In the genomic region with DNA sequence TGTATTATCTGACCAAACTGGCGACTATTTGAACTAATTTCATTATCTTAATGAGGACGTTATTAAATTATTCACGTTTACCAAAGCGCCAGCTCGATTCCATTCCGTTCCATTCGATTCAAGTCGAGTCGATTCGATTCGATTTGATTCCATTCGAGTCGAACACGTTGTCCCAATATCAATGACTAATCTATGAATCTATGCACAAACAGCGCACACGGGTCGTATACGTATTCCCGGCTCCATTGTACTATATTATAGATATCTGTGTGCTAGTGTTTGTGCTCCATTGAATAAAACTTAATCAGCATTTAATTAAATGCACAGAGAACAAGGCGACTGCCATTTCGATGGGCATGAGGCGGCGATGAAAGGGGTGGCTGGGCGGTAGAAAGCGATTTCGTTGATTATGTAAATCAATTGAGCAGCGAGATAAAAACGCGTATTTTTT, we compare ENCODE assay signal across 4 fruit fly cellular contexts.
TF ChIP-seq lines count a peak whose summit lies in the region.

No protein-coding gene starts in this region.

- TF ChIP-seq CTCF in whole organism, embryonic (GFP tag; optimal IDR thresholded peaks at IDR 0.05; lab: Kevin White, UChicago), result no peak

TF ChIP-seq in whole organism, adult, 20 proteins besides CTCF, POLR2A, EP300 and RAD21:
- TF ChIP-seq Crg-1 (GFP tag; optimal IDR thresholded peaks at IDR 0.05; lab: Kevin White, UChicago), result no peak
- peak; percentile 7 for TF ChIP-seq CG33017 (tag; optimal IDR thresholded peaks at IDR 0.05; lab: Kevin White, UChicago)
- peak; percentile 85 for TF ChIP-seq kay (GFP tag; lab: Kevin White, UChicago; ENCODE audit: borderline replicate concordance)
- TF ChIP-seq CG14711 (tag; optimal IDR thresholded peaks at IDR 0.05; lab: Kevin White, UChicago), result no peak
- peak; percentile 78 for TF ChIP-seq tj (GFP tag; optimal IDR thresholded peaks at IDR 0.05; lab: Kevin White, UChicago)
- peak; percentile 49 for TF ChIP-seq CG12768 (GFP tag; optimal IDR thresholded peaks at IDR 0.05; lab: Kevin White, UChicago)
- peak; percentile 80 for TF ChIP-seq cic (GFP tag; optimal IDR thresholded peaks at IDR 0.05; lab: Kevin White, UChicago)

TF ChIP-seq in whole organism, embryonic, 481 proteins besides CTCF, POLR2A, EP300 and RAD21 (continues in another document):
- TF ChIP-seq sima (GFP tag; optimal IDR thresholded peaks at IDR 0.05; lab: Kevin White, UChicago), result no peak
- peak; percentile 12 for TF ChIP-seq BtbVII (GFP tag; optimal IDR thresholded peaks at IDR 0.05; lab: Kevin White, UChicago)
- peak; percentile 73; the same call in 1 of the 3 replicates for TF ChIP-seq CG2199 (GFP tag; IDR thresholded peaks at IDR 0.05; lab: Robert Waterston, UW)
- TF ChIP-seq CG6813 (GFP tag; optimal IDR thresholded peaks at IDR 0.05; lab: Kevin White, UChicago), result peak; percentile 1
- no peak for TF ChIP-seq fu2 (GFP tag; optimal IDR thresholded peaks at IDR 0.05; lab: Kevin White, UChicago)
- no peak for TF ChIP-seq ap (GFP tag; IDR thresholded peaks at IDR 0.05; lab: Robert Waterston, UW)
- peak; percentile 51 for TF ChIP-seq CG10543 (GFP tag; optimal IDR thresholded peaks at IDR 0.05; lab: Kevin White, UChicago)
- peak; percentile 14 for TF ChIP-seq HmgZ (tag; optimal IDR thresholded peaks at IDR 0.05; lab: Kevin White, UChicago)
- TF ChIP-seq CG6689 (GFP tag; IDR thresholded peaks at IDR 0.05; lab: Robert Waterston, UW), result no peak
- peak; percentile 1 for TF ChIP-seq sens (GFP tag; lab: Kevin White, UChicago)
- no peak for TF ChIP-seq pnt (GFP tag; optimal IDR thresholded peaks at IDR 0.05; lab: Kevin White, UChicago)
- 0 out of 2 replicates have a peak, but pooled peaks have one; percentile 25 for TF ChIP-seq Atf6 (GFP tag; IDR thresholded peaks at IDR 0.05; lab: Robert Waterston, UW)
- no peak for TF ChIP-seq CG10274 (GFP tag; optimal IDR thresholded peaks at IDR 0.05; lab: Kevin White, UChicago)
- no peak for TF ChIP-seq CG12219 (GFP tag; optimal IDR thresholded peaks at IDR 0.05; lab: Kevin White, UChicago)
- no peak for TF ChIP-seq CG11723 (GFP tag; optimal IDR thresholded peaks at IDR 0.05; lab: Kevin White, UChicago)
- peak; percentile 70 for TF ChIP-seq sug (tag; optimal IDR thresholded peaks at IDR 0.05; lab: Kevin White, UChicago)
- peak; percentile 48 for TF ChIP-seq CG12769 (tag; optimal IDR thresholded peaks at IDR 0.05; lab: Kevin White, UChicago)
- no peak for TF ChIP-seq seq (GFP tag; IDR thresholded peaks at IDR 0.05; lab: Robert Waterston, UW)
- peak; percentile 28; the same call in 1 of the 2 replicates for TF ChIP-seq sob (GFP tag; IDR thresholded peaks at IDR 0.05; lab: Robert Waterston, UW)
- peak; percentile 78 for TF ChIP-seq cwo (GFP tag; optimal IDR thresholded peaks at IDR 0.05; lab: Kevin White, UChicago)
- peak; percentile 91 for TF ChIP-seq pfk (GFP tag; optimal IDR thresholded peaks at IDR 0.05; lab: Kevin White, UChicago)
- TF ChIP-seq sd (tag; optimal IDR thresholded peaks at IDR 0.05; lab: Kevin White, UChicago), result peak; percentile 16
- peak; percentile 56 for TF ChIP-seq vvl (GFP tag; IDR thresholded peaks at IDR 0.05; lab: Robert Waterston, UW)
- peak; percentile 31 for TF ChIP-seq cg (GFP tag; optimal IDR thresholded peaks at IDR 0.05; lab: Kevin White, UChicago)
- peak; percentile 49 for TF ChIP-seq lab (GFP tag; optimal IDR thresholded peaks at IDR 0.05; lab: Kevin White, UChicago)
- TF ChIP-seq chinmo (GFP tag; IDR thresholded peaks at IDR 0.05; lab: Robert Waterston, UW; ENCODE audit: partially characterized antibody), result peak; percentile 88; the same call in 3 of the 4 replicates

TF ChIP-seq in whole organism, prepupa, 60 proteins besides CTCF, POLR2A, EP300 and RAD21:
- TF ChIP-seq CG16779 (tag; optimal IDR thresholded peaks at IDR 0.05; lab: Kevin White, UChicago) (no peak), Sox102F (GFP tag; optimal IDR thresholded peaks at IDR 0.05; lab: Kevin White, UChicago) (no peak), CG10631 (GFP tag; optimal IDR thresholded peaks at IDR 0.05; lab: Kevin White, UChicago) (no peak), CG8119 (GFP tag; IDR thresholded peaks at IDR 0.05; lab: Robert Waterston, UW) (no peak), ss (GFP tag; optimal IDR thresholded peaks at IDR 0.05; lab: Kevin White, UChicago) (peak in 1 of 2 experiments; percentile 23), CG6792 (GFP tag; optimal IDR thresholded peaks at IDR 0.05; lab: Kevin White, UChicago) (no peak), Sox14 (GFP tag; optimal IDR thresholded peaks at IDR 0.05; lab: Kevin White, UChicago) (peak; percentile 45), Hr38 (GFP tag; optimal IDR thresholded peaks at IDR 0.05; lab: Kevin White, UChicago) (no peak), achi (GFP tag; optimal IDR thresholded peaks at IDR 0.05; lab: Kevin White, UChicago) (peak; percentile 9), CG10669 (GFP tag; optimal IDR thresholded peaks at IDR 0.05; lab: Kevin White, UChicago) (no peak), Gug (GFP tag; IDR thresholded peaks at IDR 0.05; lab: Robert Waterston, UW) (no peak; the same call in 1 of the 2 replicates), Ets96B (tag; optimal IDR thresholded peaks at IDR 0.05; lab: Kevin White, UChicago) (peak; percentile 7), fkh (GFP tag; optimal IDR thresholded peaks at IDR 0.05; lab: Kevin White, UChicago) (no peak), CG6276 (GFP tag; optimal IDR thresholded peaks at IDR 0.05; lab: Kevin White, UChicago) (peak; percentile 2), vri (GFP tag; optimal IDR thresholded peaks at IDR 0.05; lab: Kevin White, UChicago) (peak; percentile 99), Hr39 (GFP tag; optimal IDR thresholded peaks at IDR 0.05; lab: Kevin White, UChicago) (no peak), eg (GFP tag; IDR thresholded peaks at IDR 0.05; lab: Robert Waterston, UW) (no peak), Eip93F (GFP tag; optimal IDR thresholded peaks at IDR 0.05; lab: Kevin White, UChicago) (peak; percentile 79)

TF ChIP-seq in whole organism, wandering third instar larva, 38 proteins besides CTCF, POLR2A, EP300 and RAD21:
- TF ChIP-seq Hr78 (GFP tag; optimal IDR thresholded peaks at IDR 0.05; lab: Kevin White, UChicago) (no peak), dl (GFP tag; optimal IDR thresholded peaks at IDR 0.05; lab: Kevin White, UChicago; ENCODE audit: insufficient read depth in 1 of 2, partially characterized antibody in 2 of 2) (no peak), sv (GFP tag; optimal IDR thresholded peaks at IDR 0.05; lab: Kevin White, UChicago) (no peak), N (GFP tag; optimal IDR thresholded peaks at IDR 0.05; lab: Kevin White, UChicago) (no peak), CrebA (GFP tag; optimal IDR thresholded peaks at IDR 0.05; lab: Kevin White, UChicago; ENCODE audit: borderline replicate concordance) (peak; percentile 13), foxo (GFP tag; optimal IDR thresholded peaks at IDR 0.05; lab: Kevin White, UChicago) (peak in 1 of 2 experiments; percentile 1), br (GFP tag; optimal IDR thresholded peaks at IDR 0.05; lab: Kevin White, UChicago) (peak; percentile 55), rgr (GFP tag; optimal IDR thresholded peaks at IDR 0.05; lab: Kevin White, UChicago) (peak; percentile 18), psq (GFP tag; optimal IDR thresholded peaks at IDR 0.05; lab: Kevin White, UChicago) (peak; percentile 2), Myc (optimal IDR thresholded peaks at IDR 0.05; lab: Kevin White, UChicago) (no peak), Rel (GFP tag; optimal IDR thresholded peaks at IDR 0.05; lab: Kevin White, UChicago) (no peak), Rel (tag; optimal IDR thresholded peaks at IDR 0.05; lab: Kevin White, UChicago) (peak; percentile 5), CG9705 (GFP tag; optimal IDR thresholded peaks at IDR 0.05; lab: Kevin White, UChicago) (no peak), tai (GFP tag; optimal IDR thresholded peaks at IDR 0.05; lab: Kevin White, UChicago) (peak; percentile 9), Hr83 (GFP tag; optimal IDR thresholded peaks at IDR 0.05; lab: Kevin White, UChicago; ENCODE audit: poor library complexity, severe bottlenecking) (no peak), h (GFP tag; optimal IDR thresholded peaks at IDR 0.05; lab: Kevin White, UChicago) (peak; percentile 49), dsf (GFP tag; optimal IDR thresholded peaks at IDR 0.05; lab: Kevin White, UChicago; ENCODE audit: borderline replicate concordance) (no peak)
